Worm (Caenorhabditis elegans) whole organism, L4 larva: ENCODE data around the gene rpl-33.

Experiments
- F10B5.3 ChIP-seq: sonication (generic microtip); optimal IDR thresholded peaks from 2 replicates; lab custom pipeline; 2016; ENCODE audit warnings: mild to moderate bottlenecking, missing genetic modification characterization, missing compliant biosample characterization
- R02D3.7 ChIP-seq: fragments of 150-350 bp; sonication (generic microtip); optimal IDR thresholded peaks from 3 replicates; lab custom pipeline; 2014; ENCODE audit warnings: missing biosample characterization, missing genetic modification characterization
- T20F7.1 ChIP-seq: fragments of 200-800 bp; sonication (Bioruptor generic); optimal IDR thresholded peaks from 2 replicates; lab custom pipeline; 2018; ENCODE audit warnings: mild to moderate bottlenecking, missing genetic modification characterization, missing compliant biosample characterization
- T26A8.4 ChIP-seq: fragments of 200-800 bp; sonication (Bioruptor generic); IDR thresholded peaks from 2 replicates; pipeline ENCODE4 v1.3.6; 2022; ENCODE audit warnings: missing genetic modification characterization, missing compliant biosample characterization
- ama-1 ChIP-seq: fragments of 150-350 bp; optimal IDR thresholded peaks from 2 replicates; lab custom pipeline; 2014; ENCODE audit warnings: inconsistent platforms, mixed read lengths
- attf-4 ChIP-seq: sonication (generic microtip); optimal IDR thresholded peaks from 3 replicates; lab custom pipeline; 2017; ENCODE audit warnings: missing biosample characterization, missing genetic modification characterization
- ceh-28 ChIP-seq: fragments of 150-350 bp; optimal IDR thresholded peaks from 2 replicates; lab custom pipeline; 2014; ENCODE audit warnings: missing biosample characterization, missing genetic modification reagents, missing genetic modification characterization
- ceh-32 ChIP-seq: sonication (generic microtip); optimal IDR thresholded peaks from 2 replicates; lab custom pipeline; 2016; ENCODE audit warnings: mild to moderate bottlenecking, missing genetic modification characterization, missing compliant biosample characterization; ENCODE audit not compliant: poor library complexity
- ceh-44 ChIP-seq: fragments of 200-800 bp; sonication (Bioruptor generic); IDR thresholded peaks from 2 replicates; pipeline ENCODE4 v1.3.6; 2022; ENCODE audit warnings: missing genetic modification reagents, missing genetic modification characterization, missing compliant biosample characterization
- ctbp-1 ChIP-seq: fragments of 200-800 bp; sonication (Bioruptor generic); IDR thresholded peaks from 2 replicates; pipeline ENCODE4 v1.3.6; 2022; ENCODE audit warnings: missing genetic modification reagents, missing genetic modification characterization, missing compliant biosample characterization
- daf-19 ChIP-seq: fragments of 200-800 bp; sonication (Bioruptor generic); conservative IDR thresholded peaks from 2 replicates; pipeline ENCODE4 v1.3.6; 2022; ENCODE audit warnings: missing genetic modification characterization, missing compliant biosample characterization
- dmd-6 ChIP-seq: fragments of 200-800 bp; sonication (Bioruptor generic); IDR thresholded peaks from 2 replicates; pipeline ENCODE4 v1.3.6; 2022; ENCODE audit warnings: missing genetic modification reagents, missing genetic modification characterization, missing compliant biosample characterization
- dpl-1 ChIP-seq: fragments of 150-350 bp; optimal IDR thresholded peaks from 2 replicates; lab custom pipeline; 2014; ENCODE audit warnings: missing biosample characterization, missing genetic modification reagents, missing genetic modification characterization
- duxl-1 ChIP-seq: sonication (generic microtip); optimal IDR thresholded peaks from 2 replicates; lab custom pipeline; 2016; ENCODE audit warnings: mild to moderate bottlenecking, missing genetic modification characterization, moderate library complexity, missing compliant biosample characterization; ENCODE audit not compliant: poor library complexity
- egl-43 ChIP-seq: fragments of 200-800 bp; sonication (Bioruptor generic); IDR thresholded peaks from 2 replicates; pipeline ENCODE4 v1.3.6; 2022; ENCODE audit warnings: missing genetic modification reagents, missing genetic modification characterization, missing compliant biosample characterization
- fkh-10 ChIP-seq: fragments of 150-350 bp; optimal IDR thresholded peaks from 2 replicates; lab custom pipeline; 2014; ENCODE audit warnings: missing biosample characterization, missing genetic modification reagents, missing genetic modification characterization
- hif-1 ChIP-seq, 2 experiments: sonication (generic microtip); optimal IDR thresholded peaks; 2 replicates each; lab custom pipeline; 2016 to 2017; ENCODE audit warnings: missing compliant biosample characterization in 2 of 2, missing genetic modification characterization in 2 of 2, missing genetic modification reagents in 2 of 2, missing genotype in 2 of 2, mild to moderate bottlenecking in 1 of 2
- hlh-11 ChIP-seq: fragments of 200-800 bp; sonication (Bioruptor generic); optimal IDR thresholded peaks from 2 replicates; lab custom pipeline; 2018; ENCODE audit warnings: mild to moderate bottlenecking, missing genetic modification characterization, missing compliant biosample characterization
- hlh-30 ChIP-seq: sonication (generic microtip); optimal IDR thresholded peaks from 2 replicates; lab custom pipeline; 2017; ENCODE audit warnings: antibody characterized with exemption, mild to moderate bottlenecking, missing genetic modification characterization, missing compliant biosample characterization; ENCODE audit not compliant: insufficient read depth
- jun-1 ChIP-seq: fragments of 150-350 bp; optimal IDR thresholded peaks from 2 replicates; lab custom pipeline; 2014; ENCODE audit warnings: missing biosample characterization, missing genetic modification reagents, missing genetic modification characterization
- lin-1 ChIP-seq: fragments of 200-800 bp; sonication (Bioruptor generic); IDR thresholded peaks from 2 replicates; pipeline ENCODE4 v1.3.6; 2022; ENCODE audit warnings: missing genetic modification reagents, missing genetic modification characterization, missing compliant biosample characterization
- lin-13 ChIP-seq: fragments of 150-350 bp; optimal IDR thresholded peaks from 2 replicates; lab custom pipeline; 2014; ENCODE audit warnings: missing biosample characterization, missing genetic modification reagents, missing genetic modification characterization
- lin-38 ChIP-seq: fragments of 200-800 bp; sonication (Bioruptor generic); IDR thresholded peaks from 2 replicates; pipeline ENCODE4 v1.3.6; 2022; ENCODE audit warnings: missing genetic modification reagents, missing genetic modification characterization, missing compliant biosample characterization
- lir-3 ChIP-seq: sonication (generic microtip); optimal IDR thresholded peaks from 2 replicates; lab custom pipeline; 2016; ENCODE audit warnings: mild to moderate bottlenecking, missing genetic modification characterization, missing compliant biosample characterization
- lsy-2 ChIP-seq, 2 experiments: fragments of 150-350 bp in 1 of 2; sonication (generic microtip) in 1 of 2; optimal IDR thresholded peaks; 2 replicates each; lab custom pipeline; 2014 to 2017; ENCODE audit warnings: missing biosample characterization in 2 of 2, missing genetic modification characterization in 2 of 2
- madf-5 ChIP-seq, 2 experiments: fragments of 200-800 bp; sonication (Bioruptor generic); IDR thresholded peaks; 2 replicates each; pipeline ENCODE4 v1.3.6; 2022; ENCODE audit warnings: missing compliant biosample characterization in 2 of 2, missing genetic modification characterization in 2 of 2
- madf-9 ChIP-seq: fragments of 200-800 bp; sonication (Bioruptor generic); conservative IDR thresholded peaks from 2 replicates; pipeline ENCODE4 v1.3.6; 2022; ENCODE audit warnings: missing genetic modification reagents, missing genetic modification characterization, missing compliant biosample characterization
- mdl-1 ChIP-seq, 2 experiments: fragments of 150-350 bp in 1 of 2; sonication (generic microtip) in 1 of 2; optimal IDR thresholded peaks; 2 replicates each; lab custom pipeline; 2014 to 2017; ENCODE audit warnings: missing biosample characterization in 2 of 2, missing genetic modification characterization in 2 of 2
- mdt-29 ChIP-seq: fragments of 200-800 bp; sonication (Bioruptor generic); IDR thresholded peaks from 2 replicates; pipeline ENCODE4 v1.3.6; 2022; ENCODE audit warnings: missing genetic modification reagents, missing genetic modification characterization, missing compliant biosample characterization
- mep-1 ChIP-seq: fragments of 150-350 bp; sonication (generic microtip); optimal IDR thresholded peaks from 3 replicates; lab custom pipeline; 2014; ENCODE audit warnings: missing biosample characterization, missing genetic modification characterization
- mes-2 ChIP-seq: sonication (generic microtip); optimal IDR thresholded peaks from 2 replicates; lab custom pipeline; 2016; ENCODE audit warnings: missing genotype, mild to moderate bottlenecking, missing genetic modification characterization, missing compliant biosample characterization; ENCODE audit not compliant: poor library complexity, severe bottlenecking
- nhr-11 ChIP-seq: fragments of 150-350 bp; optimal IDR thresholded peaks from 2 replicates; lab custom pipeline; 2014; ENCODE audit warnings: missing biosample characterization, missing genetic modification characterization
- nhr-237 ChIP-seq: sonication (generic microtip); optimal IDR thresholded peaks from 2 replicates; lab custom pipeline; 2017; ENCODE audit warnings: missing biosample characterization, missing genetic modification characterization
- rbr-2 ChIP-seq: sonication (generic microtip); optimal IDR thresholded peaks from 2 replicates; lab custom pipeline; 2016; ENCODE audit warnings: missing genotype, missing genetic modification characterization, missing compliant biosample characterization
- saeg-2 ChIP-seq: fragments of 200-800 bp; sonication (Bioruptor generic); IDR thresholded peaks from 2 replicates; pipeline ENCODE4 v1.3.6; 2022; ENCODE audit warnings: missing genetic modification reagents, missing genetic modification characterization, missing compliant biosample characterization
- sdz-12 ChIP-seq: fragments of 200-800 bp; sonication (Bioruptor generic); optimal IDR thresholded peaks from 2 replicates; lab custom pipeline; 2018; ENCODE audit warnings: mild to moderate bottlenecking, missing genetic modification characterization, missing compliant biosample characterization
- set-16 ChIP-seq: fragments of 200-800 bp; sonication (Bioruptor generic); IDR thresholded peaks from 2 replicates; pipeline ENCODE4 v1.3.6; 2022; ENCODE audit warnings: missing genetic modification reagents, missing genetic modification characterization, missing compliant biosample characterization
- snpc-1.2 ChIP-seq: fragments of 200-800 bp; sonication (Bioruptor generic); IDR thresholded peaks from 2 replicates; pipeline ENCODE4 v1.3.6; 2022; ENCODE audit warnings: missing genetic modification reagents, missing genetic modification characterization, missing compliant biosample characterization
- spr-1 ChIP-seq: sonication (generic microtip); optimal IDR thresholded peaks from 2 replicates; lab custom pipeline; 2016; ENCODE audit warnings: mild to moderate bottlenecking, missing genetic modification characterization, missing compliant biosample characterization
- unc-130 ChIP-seq: sonication (generic microtip); optimal IDR thresholded peaks from 2 replicates; lab custom pipeline; 2016; ENCODE audit warnings: missing genetic modification reagents, missing genetic modification characterization, missing compliant biosample characterization
- unc-39 ChIP-seq: sonication (generic microtip); optimal IDR thresholded peaks from 2 replicates; lab custom pipeline; 2017; ENCODE audit warnings: missing biosample characterization, missing genetic modification characterization
- unc-62 ChIP-seq, 3 experiments: fragments of 150-350 bp in 1 of 3; sonication (generic microtip); optimal IDR thresholded peaks in 2 of 3; peaks in 1 of 3; 1 replicate in 1 of 3; 2 replicates in 2 of 3; lab custom pipeline; 2014 to 2017; ENCODE audit warnings: missing biosample characterization in 3 of 3, missing genetic modification characterization in 3 of 3, missing genetic modification reagents in 3 of 3, missing genotype in 1 of 3
- zfp-2 ChIP-seq: sonication (generic microtip); optimal IDR thresholded peaks from 2 replicates; lab custom pipeline; 2016; ENCODE audit warnings: mild to moderate bottlenecking, missing genetic modification characterization, missing compliant biosample characterization
- zfp-3 ChIP-seq: fragments of 200-800 bp; sonication (Bioruptor generic); conservative IDR thresholded peaks from 2 replicates; pipeline ENCODE4 v1.3.6; 2022; ENCODE audit warnings: missing genetic modification reagents, missing genetic modification characterization, missing compliant biosample characterization

Gene rpl-33

ce11 chrII:7099231-7099630 lies 6.1 kb upstream of the rpl-33 start (continued):
- peak in 1 of 2 experiments; percentile 10 for TF ChIP-seq lsy-2 (tag; optimal IDR thresholded peaks at IDR 0.05; lab: Kevin White, UChicago)
- no peak for TF ChIP-seq attf-4 (tag; lab: Kevin White, UChicago)
- TF ChIP-seq T20F7.1 (GFP tag; lab: Kevin White, UChicago): peak; percentile 38
- TF ChIP-seq lin-13 (GFP tag; lab: Kevin White, UChicago): no peak
- no peak for TF ChIP-seq hlh-30 (tag; lab: Kevin White, UChicago)
- TF ChIP-seq spr-1: no peak
- TF ChIP-seq madf-5 (GFP tag; IDR thresholded peaks at IDR 0.05; lab: Robert Waterston, UW): 0 out of 4 replicates have a peak, but pooled peaks of 1 of the 2 experiments have one; percentile 3
- no peak for TF ChIP-seq zfp-2 (tag; lab: Kevin White, UChicago)
- no peak for TF ChIP-seq saeg-2
- no peak for TF ChIP-seq mdt-29
- no peak for TF ChIP-seq daf-19 (GFP tag; lab: Robert Waterston, UW)
- no peak for TF ChIP-seq unc-39 (tag; lab: Kevin White, UChicago)
- peak in 1 of 2 experiments; percentile 96 for TF ChIP-seq unc-62 (GFP tag; optimal IDR thresholded peaks at IDR 0.05 in 1 of 2; lab: Kevin White, UChicago)
- no peak for TF ChIP-seq unc-62 (tag; optimal IDR thresholded peaks at IDR 0.05; lab: Kevin White, UChicago)
- TF ChIP-seq mes-2 (tag; lab: Kevin White, UChicago): no peak
- TF ChIP-seq duxl-1 (tag; lab: Kevin White, UChicago): no peak

DNA sequence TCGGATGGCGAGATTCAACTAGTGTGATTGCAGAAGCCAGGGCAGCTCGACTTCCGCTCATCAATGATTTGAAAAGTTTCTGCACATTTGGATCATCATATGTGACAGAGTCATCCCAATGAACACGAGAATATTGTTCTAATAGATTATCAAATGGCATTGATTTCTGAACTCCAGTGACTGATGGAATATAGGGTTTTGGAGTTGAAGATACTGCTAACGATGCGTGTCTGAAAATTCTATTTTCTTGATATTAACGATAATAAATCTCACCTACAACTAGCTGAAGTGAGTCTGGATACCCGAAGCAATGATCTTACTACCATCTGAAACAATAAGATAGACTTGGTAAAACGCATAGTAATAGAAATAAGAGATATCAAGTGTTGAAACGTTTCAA lies 4.5 kb upstream of the rpl-33 start, which contains the start of gene mmaa-1:
mmaa-1 (minus strand) TSS at position 328 of the 400 bp plus-strand sequence.
- TF ChIP-seq T26A8.4 (GFP tag; lab: Robert Waterston, UW): peak; percentile 54; the same call in 1 of the 2 replicates
- TF ChIP-seq dmd-6 (GFP tag; lab: Robert Waterston, UW): peak; percentile 44
- no peak for TF ChIP-seq ceh-32 (tag; lab: Kevin White, UChicago)
- TF ChIP-seq madf-5 (GFP tag; IDR thresholded peaks at IDR 0.05; lab: Robert Waterston, UW): 0 out of 4 replicates have a peak, but pooled peaks of 1 of the 2 experiments have one; percentile 13
- no peak for TF ChIP-seq mep-1 (tag; lab: Kevin White, UChicago)
- peak; percentile 42 for TF ChIP-seq lin-38
- TF ChIP-seq set-16 (GFP tag; lab: Robert Waterston, UW): no peak
- TF ChIP-seq mes-2 (tag; lab: Kevin White, UChicago): no peak
- peak; percentile 85; the same call in 1 of the 2 replicates for TF ChIP-seq zfp-3 (GFP tag; lab: Robert Waterston, UW)
- TF ChIP-seq saeg-2: 0 out of 2 replicates have a peak, but pooled peaks have one; percentile 66
- peak; percentile 59 for TF ChIP-seq T20F7.1 (GFP tag; lab: Kevin White, UChicago)
- peak; percentile 70 for TF ChIP-seq ama-1 (lab: Kevin White, UChicago)
- peak in 1 of 2 experiments; percentile 1 for TF ChIP-seq hif-1 (tag; optimal IDR thresholded peaks at IDR 0.05; lab: Kevin White, UChicago)

DNA sequence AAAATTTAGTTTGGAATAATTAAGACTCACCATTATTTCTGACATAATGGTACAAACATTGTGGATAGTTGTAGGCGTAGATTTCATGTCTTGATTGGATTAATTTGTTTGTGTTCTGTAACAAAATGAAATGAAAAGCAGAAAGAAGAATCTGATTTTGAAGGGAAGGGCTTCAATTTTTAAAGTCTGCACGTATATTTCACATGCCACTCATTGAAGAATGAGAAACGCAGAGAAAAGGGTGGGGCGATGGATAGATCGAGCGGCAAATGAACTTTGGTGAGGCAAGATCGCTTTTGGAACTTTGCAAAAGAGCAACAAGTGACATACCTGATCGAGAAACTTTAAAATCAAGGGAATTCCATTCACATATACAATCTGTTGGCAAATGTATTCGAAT lies 3.1 kb upstream of the rpl-33 start:
- TF ChIP-seq ctbp-1 (GFP tag; lab: Robert Waterston, UW) (no peak), unc-130 (GFP tag; lab: Kevin White, UChicago) (no peak), jun-1 (tag; lab: Kevin White, UChicago) (no peak), nhr-237 (tag; lab: Kevin White, UChicago) (no peak), F10B5.3 (no peak), snpc-1.2 (GFP tag; lab: Robert Waterston, UW) (no peak), R02D3.7 (no peak), ceh-28 (tag; lab: Kevin White, UChicago) (no peak), sdz-12 (GFP tag; lab: Kevin White, UChicago) (no peak), madf-5 (GFP tag; IDR thresholded peaks at IDR 0.05; lab: Robert Waterston, UW) (no peak), lin-13 (GFP tag; lab: Kevin White, UChicago) (no peak), ceh-44 (GFP tag; lab: Robert Waterston, UW) (no peak), egl-43 (GFP tag; lab: Robert Waterston, UW) (no peak), dmd-6 (GFP tag; lab: Robert Waterston, UW) (peak; percentile 41), lin-1 (no peak), fkh-10 (no peak), hif-1 (tag; optimal IDR thresholded peaks at IDR 0.05; lab: Kevin White, UChicago) (peak in 1 of 2 experiments; percentile 99), lir-3 (tag; lab: Kevin White, UChicago) (no peak), rbr-2 (no peak), hlh-11 (peak; percentile 16), zfp-3 (GFP tag; lab: Robert Waterston, UW) (no peak), nhr-11 (tag; lab: Kevin White, UChicago) (no peak), duxl-1 (tag; lab: Kevin White, UChicago) (no peak), mdt-29 (no peak), set-16 (GFP tag; lab: Robert Waterston, UW) (no peak), madf-9 (GFP tag; lab: Robert Waterston, UW) (no peak), daf-19 (GFP tag; lab: Robert Waterston, UW) (no peak), dpl-1 (no peak), mdl-1 (tag; optimal IDR thresholded peaks at IDR 0.05; lab: Kevin White, UChicago) (no peak)
